Worm (Caenorhabditis elegans) whole organism, L1 larva: Measurements from ENCODE around the gene mpz-1.
A peak's percentile ranks its signal among the peaks of the same experiment; 100 is the strongest.

ENCODE experiments used
- aha-1 ChIP-seq: fragments of 150-350 bp; optimal IDR thresholded peaks from 2 replicates; lab custom pipeline; 2014; ENCODE audit warnings: missing biosample characterization, missing genetic modification characterization
- aly-2 ChIP-seq: fragments of 150-350 bp; optimal IDR thresholded peaks from 2 replicates; lab custom pipeline; 2014; ENCODE audit warnings: missing biosample characterization, missing genetic modification characterization
- ama-1 ChIP-seq: fragments of 150-350 bp; optimal IDR thresholded peaks from 2 replicates; lab custom pipeline; 2014
- ceh-63 ChIP-seq: fragments of 200-800 bp; sonication (Bioruptor generic); optimal IDR thresholded peaks from 2 replicates; lab custom pipeline; 2018; ENCODE audit warnings: mild to moderate bottlenecking, missing genetic modification characterization, missing compliant biosample characterization
- ceh-8 ChIP-seq: fragments of 200-800 bp; sonication (Bioruptor generic); optimal IDR thresholded peaks from 2 replicates; lab custom pipeline; 2018; ENCODE audit warnings: mild to moderate bottlenecking, missing genetic modification characterization, moderate library complexity, missing compliant biosample characterization
- ceh-82 ChIP-seq, 3 experiments: fragments of 150-350 bp in 1 of 3; sonication (generic microtip) in 2 of 3; optimal IDR thresholded peaks; 2 replicates each; lab custom pipeline; 2014 to 2017; ENCODE audit warnings: missing biosample characterization in 3 of 3, missing genetic modification characterization in 3 of 3
- ceh-90 ChIP-seq: sonication (generic microtip); optimal IDR thresholded peaks from 2 replicates; lab custom pipeline; 2016; ENCODE audit warnings: missing genetic modification characterization, missing compliant biosample characterization
- efl-3 ChIP-seq: fragments of 200-800 bp; sonication (Bioruptor generic); optimal IDR thresholded peaks from 2 replicates; lab custom pipeline; 2018; ENCODE audit warnings: mild to moderate bottlenecking, missing genetic modification characterization, missing compliant biosample characterization
- egl-13 ChIP-seq: sonication (generic microtip); optimal IDR thresholded peaks from 2 replicates; lab custom pipeline; 2016; ENCODE audit warnings: missing genotype, missing genetic modification reagents, missing genetic modification characterization, missing compliant biosample characterization
- elt-2 ChIP-seq: sonication (generic microtip); optimal IDR thresholded peaks from 2 replicates; lab custom pipeline; 2016; ENCODE audit warnings: missing genetic modification characterization, mild to moderate bottlenecking, inconsistent platforms, missing compliant biosample characterization, missing genetic modification reagents
- irx-1 ChIP-seq: sonication (generic microtip); optimal IDR thresholded peaks from 2 replicates; lab custom pipeline; 2016; ENCODE audit warnings: missing genetic modification characterization, missing compliant biosample characterization
- lin-14 ChIP-seq: fragments of 200-800 bp; sonication (Bioruptor generic); optimal IDR thresholded peaks from 2 replicates; lab custom pipeline; 2018; ENCODE audit warnings: mild to moderate bottlenecking, missing genetic modification characterization, moderate library complexity, missing compliant biosample characterization
- lin-15B ChIP-seq: fragments of 150-350 bp; sonication (generic microtip); optimal IDR thresholded peaks from 3 replicates; lab custom pipeline; 2014; ENCODE audit warnings: missing biosample characterization, missing genetic modification characterization
- lin-39 ChIP-seq: fragments of 150-350 bp; optimal IDR thresholded peaks from 2 replicates; lab custom pipeline; 2014; ENCODE audit warnings: missing biosample characterization, missing genetic modification reagents, missing genetic modification characterization
- lir-3 ChIP-seq: sonication (generic microtip); optimal IDR thresholded peaks from 2 replicates; lab custom pipeline; 2016; ENCODE audit warnings: mild to moderate bottlenecking, missing genetic modification characterization, moderate library complexity, missing compliant biosample characterization; ENCODE audit not compliant: poor library complexity
- lsy-2 ChIP-seq, 2 experiments: fragments of 150-350 bp; optimal IDR thresholded peaks; 2 replicates each; lab custom pipeline; 2014; ENCODE audit warnings: missing biosample characterization in 2 of 2, missing genetic modification characterization in 2 of 2
- mab-9 ChIP-seq: fragments of 200-800 bp; sonication (Bioruptor generic); IDR thresholded peaks from 2 replicates; pipeline ENCODE4 v1.3.6; 2022; ENCODE audit warnings: missing genetic modification reagents, missing genetic modification characterization, missing compliant biosample characterization
- nhr-11 ChIP-seq: fragments of 150-350 bp; optimal IDR thresholded peaks from 2 replicates; lab custom pipeline; 2014; ENCODE audit warnings: missing biosample characterization, missing genetic modification characterization
- nhr-19 ChIP-seq: fragments of 200-800 bp; sonication (Bioruptor generic); conservative IDR thresholded peaks from 2 replicates; pipeline ENCODE4 v1.3.6; 2022; ENCODE audit warnings: missing genetic modification characterization, missing compliant biosample characterization
- nhr-20 ChIP-seq: sonication (generic microtip); optimal IDR thresholded peaks from 2 replicates; lab custom pipeline; 2016; ENCODE audit warnings: mild to moderate bottlenecking, missing genetic modification characterization, missing compliant biosample characterization
- nhr-85 ChIP-seq: sonication (generic microtip); peaks from one replicate; lab custom pipeline; 2016; ENCODE audit warnings: missing genetic modification characterization, inconsistent platforms, missing compliant biosample characterization
- pag-3 ChIP-seq: sonication (generic microtip); optimal IDR thresholded peaks from 2 replicates; lab custom pipeline; 2017; ENCODE audit warnings: missing genetic modification characterization, mild to moderate bottlenecking, missing compliant biosample characterization, antibody characterized with exemption, borderline replicate concordance; ENCODE audit not compliant: insufficient read depth
- rnt-1 ChIP-seq: sonication (generic microtip); optimal IDR thresholded peaks from 2 replicates; lab custom pipeline; 2016; ENCODE audit warnings: mild to moderate bottlenecking, missing genetic modification characterization, moderate library complexity, missing compliant biosample characterization
- snu-23 ChIP-seq: sonication (generic microtip); optimal IDR thresholded peaks from 2 replicates; lab custom pipeline; 2016; ENCODE audit warnings: missing genetic modification characterization, missing compliant biosample characterization
- sup-37 ChIP-seq: fragments of 200-800 bp; sonication (Bioruptor generic); optimal IDR thresholded peaks from 2 replicates; lab custom pipeline; 2018; ENCODE audit warnings: mild to moderate bottlenecking, missing genetic modification characterization, missing compliant biosample characterization
- tbx-2 ChIP-seq: sonication (generic microtip); optimal IDR thresholded peaks from 2 replicates; lab custom pipeline; 2016; ENCODE audit warnings: missing genetic modification characterization, missing compliant biosample characterization
- unc-130 ChIP-seq: fragments of 150-350 bp; optimal IDR thresholded peaks from 2 replicates; lab custom pipeline; 2017; ENCODE audit warnings: missing biosample characterization, missing genetic modification characterization, inconsistent platforms
- vab-15 ChIP-seq: sonication (generic microtip); optimal IDR thresholded peaks from 2 replicates; lab custom pipeline; 2017; ENCODE audit warnings: missing genotype, mild to moderate bottlenecking, missing genetic modification characterization, missing compliant biosample characterization
- ztf-4 ChIP-seq: fragments of 150-350 bp; optimal IDR thresholded peaks from 2 replicates; lab custom pipeline; 2014; ENCODE audit warnings: missing biosample characterization, missing genetic modification characterization

The mpz-1 gene

DNA sequence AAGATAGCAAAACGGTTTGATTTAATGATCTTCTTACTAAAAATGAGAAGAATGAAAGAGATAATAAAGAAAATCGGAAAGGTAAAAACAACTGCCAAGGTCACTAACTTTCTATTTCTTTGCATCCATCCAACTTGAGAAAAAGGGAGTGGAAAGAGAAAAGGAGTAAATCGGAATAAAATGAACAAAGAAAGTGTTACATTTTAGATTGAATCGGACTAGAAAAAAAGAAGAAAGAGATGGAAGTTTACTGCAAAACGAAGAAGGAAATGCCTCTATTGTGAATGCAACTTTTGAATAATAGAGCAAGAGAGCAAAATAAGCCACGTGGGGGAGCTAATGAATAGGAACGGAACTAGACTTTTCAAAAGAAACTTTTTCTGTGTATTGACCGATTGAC, 71.9 kb downstream of the mpz-1 start (continued):
- TF ChIP-seq lin-14 (GFP tag; lab: Kevin White, UChicago) (peak; percentile 70), efl-3 (GFP tag; lab: Kevin White, UChicago) (no peak), mab-9 (no peak), tbx-2 (no peak), egl-13 (tag; lab: Kevin White, UChicago) (no peak), nhr-11 (tag; lab: Kevin White, UChicago) (no peak), ama-1 (lab: Kevin White, UChicago) (no peak), ceh-90 (no peak), sup-37 (GFP tag; lab: Kevin White, UChicago) (no peak), rnt-1 (tag; lab: Kevin White, UChicago) (no peak), aly-2 (tag; lab: Kevin White, UChicago) (no peak), nhr-85 (tag; lab: Kevin White, UChicago) (peak; percentile 47)

DNA sequence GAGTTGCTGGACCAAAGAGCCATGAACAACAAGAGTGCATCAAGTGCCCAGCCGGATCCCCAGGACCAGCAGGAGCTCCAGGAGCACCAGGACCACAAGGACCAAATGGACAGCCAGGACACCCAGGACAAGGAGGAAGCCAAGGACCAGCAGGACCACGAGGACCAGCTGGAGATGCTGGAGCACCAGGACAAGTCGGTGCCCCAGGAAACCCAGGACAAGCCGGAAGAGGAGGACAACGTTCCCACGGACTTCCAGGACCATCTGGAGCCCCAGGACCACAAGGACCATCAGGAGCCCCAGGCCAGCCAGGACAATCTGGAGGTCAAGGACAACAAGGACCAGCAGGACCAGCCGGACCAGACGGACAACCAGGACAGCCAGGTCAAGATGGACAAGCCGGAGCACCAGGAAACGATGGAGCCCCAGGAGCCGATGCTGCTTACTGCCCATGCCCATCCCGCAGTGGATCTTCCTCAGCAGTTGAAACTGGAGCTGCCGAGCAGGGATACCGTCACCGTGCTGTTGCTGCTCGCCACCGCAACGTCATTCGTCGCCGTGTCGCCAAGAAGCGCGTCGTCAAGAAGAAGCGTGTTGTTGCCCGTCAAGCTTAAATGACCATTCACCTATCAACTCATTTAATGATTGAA, 72.5 kb downstream of the mpz-1 start:
- peak; percentile 0 for TF ChIP-seq nhr-85 (tag; lab: Kevin White, UChicago)
- TF ChIP-seq pag-3 (tag; lab: Kevin White, UChicago) = no peak

DNA sequence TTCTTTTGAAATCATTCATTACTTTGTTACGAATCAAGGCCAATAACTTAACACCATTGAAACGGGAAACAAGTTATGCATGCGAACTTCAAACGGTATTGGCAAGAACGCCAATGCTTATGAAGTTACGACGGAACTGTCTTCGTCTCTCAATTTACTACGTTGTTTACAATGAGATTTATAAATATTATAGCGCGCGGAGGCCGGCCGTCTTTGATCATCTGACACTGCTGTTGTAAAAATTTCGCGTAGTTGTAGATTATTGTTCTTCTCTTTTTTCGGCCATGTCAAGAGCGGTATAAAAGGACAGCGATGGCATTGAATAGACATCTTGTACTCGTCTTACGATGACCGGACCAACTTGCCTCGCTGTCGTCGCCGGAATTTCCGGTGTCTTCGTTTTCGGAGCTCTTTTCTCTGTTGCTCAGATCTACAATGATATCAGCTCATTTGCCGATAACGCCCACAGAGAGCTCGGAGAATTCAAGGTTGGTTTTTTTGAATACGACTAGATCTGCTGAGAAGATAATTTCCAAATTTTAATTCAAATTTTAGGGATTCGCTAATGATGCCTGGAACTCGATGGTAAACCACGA, 73.3 kb downstream of the mpz-1 start, which contains the start of gene col-39:
Gene col-39, plus strand, starts transcription at position 342 of the 596 bp plus-strand sequence.
- TF ChIP-seq nhr-85 (tag; lab: Kevin White, UChicago) (peak; percentile 79), nhr-20 (tag; lab: Kevin White, UChicago) (peak; percentile 33), nhr-19 (no peak), snu-23 (GFP tag; lab: Kevin White, UChicago) (peak; percentile 11), lin-14 (GFP tag; lab: Kevin White, UChicago) (peak; percentile 54), lir-3 (tag; lab: Kevin White, UChicago) (no peak)

DNA sequence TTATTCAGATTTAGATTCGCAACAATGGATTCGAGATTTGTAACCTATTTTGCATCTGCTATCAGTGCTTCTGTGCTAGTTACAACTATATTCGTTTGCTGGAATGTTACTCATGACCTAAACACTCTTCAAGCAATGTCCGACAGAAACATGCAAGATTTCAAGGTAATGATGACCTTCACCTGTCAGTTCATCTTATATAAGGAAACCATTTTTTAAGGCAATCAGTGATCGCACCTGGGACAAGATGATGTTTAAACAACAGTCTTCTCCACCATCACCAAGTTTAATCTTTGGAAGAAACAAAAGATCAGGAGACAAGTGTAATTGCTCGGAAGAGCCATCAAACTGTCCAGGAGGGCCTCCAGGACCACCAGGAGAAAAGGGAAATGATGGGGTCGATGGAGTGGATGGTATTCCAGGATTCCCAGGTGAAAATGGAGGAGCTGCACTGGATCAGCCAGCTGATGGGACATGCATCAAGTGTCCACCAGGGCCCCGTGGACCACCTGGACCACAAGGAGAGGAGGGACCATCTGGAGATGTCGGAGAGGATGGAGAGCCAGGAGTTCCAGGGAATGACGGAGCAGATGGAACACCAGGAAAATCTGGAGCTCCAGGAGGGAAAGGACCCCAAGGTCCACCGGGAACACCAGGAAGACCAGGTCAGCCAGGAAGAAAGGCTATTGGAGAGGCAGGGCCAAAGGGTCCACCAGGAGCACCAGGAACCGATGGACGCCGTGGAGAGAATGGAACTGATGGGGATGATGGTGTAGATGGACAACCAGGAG, 74.1 kb downstream of the mpz-1 start, which contains the start of gene col-79:
Gene col-79, plus strand, starts transcription at position 20 of the 791 bp plus-strand sequence.
- no peak for TF ChIP-seq aha-1 (tag; lab: Kevin White, UChicago)
- no peak for TF ChIP-seq ama-1 (lab: Kevin White, UChicago)
- TF ChIP-seq nhr-85 (tag; lab: Kevin White, UChicago) = peak; percentile 76
- TF ChIP-seq lin-14 (GFP tag; lab: Kevin White, UChicago) = peak; percentile 26
- peak; percentile 37 for TF ChIP-seq nhr-20 (tag; lab: Kevin White, UChicago)
- no peak for TF ChIP-seq unc-130
- no peak for TF ChIP-seq elt-2 (tag; lab: Kevin White, UChicago)

DNA sequence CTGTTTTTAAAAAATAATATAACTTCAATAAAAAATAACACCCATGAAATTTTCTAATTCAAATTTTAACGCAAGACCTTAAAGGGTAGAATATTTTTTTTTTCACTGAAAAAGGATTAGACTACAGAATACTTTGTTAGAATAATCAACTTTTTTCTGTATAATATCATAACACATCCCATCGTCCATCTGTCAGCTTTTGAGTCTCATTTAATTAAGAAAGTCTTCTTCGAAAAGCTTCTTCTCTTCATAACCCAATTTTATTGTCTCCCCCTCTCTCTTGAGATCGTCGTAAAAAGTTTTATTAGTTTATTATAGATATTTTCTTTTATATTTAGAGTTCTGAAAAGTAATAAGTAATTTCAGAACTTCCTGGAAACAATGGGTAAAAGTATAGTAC, 81.9 kb downstream of the mpz-1 start:
- TF ChIP-seq lin-14 (GFP tag; lab: Kevin White, UChicago) (peak; percentile 1), vab-15 (tag; lab: Kevin White, UChicago) (no peak)

DNA sequence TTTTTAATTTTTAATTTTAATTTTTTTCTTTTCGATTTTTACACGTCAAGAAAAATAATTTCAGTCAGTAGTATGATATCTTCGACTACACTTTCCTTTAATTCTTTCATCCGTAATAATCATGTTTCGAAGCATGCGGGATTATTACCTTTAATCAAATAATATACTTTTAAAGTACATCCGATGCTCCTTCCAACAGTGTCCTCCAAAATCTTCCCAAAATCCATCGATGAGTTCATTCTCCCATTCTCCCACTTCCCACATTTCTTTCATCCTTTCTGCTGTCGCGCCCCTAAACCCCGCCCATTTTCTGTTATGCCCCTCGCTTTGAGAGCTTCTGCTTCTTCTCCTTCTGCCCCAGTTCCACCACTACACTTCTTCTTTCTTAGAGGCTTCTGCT, 83.2 kb downstream of the mpz-1 start, which contains the start of gene lgc-57:
Gene lgc-57, plus strand, starts transcription at position 301 of the 400 bp plus-strand sequence.
- TF ChIP-seq lin-39 (tag; lab: Kevin White, UChicago) (no peak), ceh-82 (tag; optimal IDR thresholded peaks at IDR 0.05; lab: Kevin White, UChicago) (no peak), nhr-85 (tag; lab: Kevin White, UChicago) (no peak), ceh-63 (GFP tag; lab: Kevin White, UChicago) (no peak), ztf-4 (tag; lab: Kevin White, UChicago) (no peak), ceh-8 (GFP tag; lab: Kevin White, UChicago) (no peak), aha-1 (tag; lab: Kevin White, UChicago) (no peak), lin-15B (tag; lab: Kevin White, UChicago) (no peak), lsy-2 (tag; optimal IDR thresholded peaks at IDR 0.05; lab: Kevin White, UChicago) (no peak), irx-1 (tag; lab: Kevin White, UChicago) (no peak)
- TF ChIP-seq, all 84 proteins: peak for 0
